Fruit fly (Drosophila melanogaster) whole organism, prepupa: ENCODE results near the gene H.
A peak's percentile ranks its signal among the peaks of the same experiment; 100 is the strongest.

Experiments used
- CG10631 ChIP-seq: fragments of 200-800 bp; sonication (Bioruptor generic); optimal IDR thresholded peaks from 2 replicates; lab custom pipeline; 2016; ENCODE audit warnings: missing biosample characterization, missing genetic modification characterization
- CG11294 ChIP-seq: fragments of 200-800 bp; sonication (Bioruptor generic); IDR thresholded peaks from 2 replicates; pipeline ENCODE4 v1.3.6; 2022; ENCODE audit warnings: missing biosample characterization, missing genetic modification characterization
- CG11902 ChIP-seq: fragments of 200-800 bp; sonication (Bioruptor generic); optimal IDR thresholded peaks from 3 replicates; lab custom pipeline; 2016; ENCODE audit warnings: missing biosample characterization, missing genetic modification characterization
- CG15336 ChIP-seq: fragments of 200-800 bp; sonication (Bioruptor generic); IDR thresholded peaks from 2 replicates; pipeline ENCODE4 v1.3.6; 2022; ENCODE audit warnings: missing biosample characterization, missing genetic modification characterization
- CG1621 ChIP-seq: fragments of 200-800 bp; sonication (Bioruptor generic); optimal IDR thresholded peaks from 3 replicates; lab custom pipeline; 2018; ENCODE audit warnings: missing biosample characterization, mild to moderate bottlenecking, missing genetic modification characterization
- CG16779 ChIP-seq: fragments of 200-800 bp; sonication (Bioruptor generic); optimal IDR thresholded peaks from 3 replicates; lab custom pipeline; 2017; ENCODE audit warnings: missing biosample characterization, mild to moderate bottlenecking, missing genetic modification characterization
- CG31627 ChIP-seq: fragments of 200-800 bp; sonication (Bioruptor generic); optimal IDR thresholded peaks from 3 replicates; lab custom pipeline; 2016; ENCODE audit warnings: missing biosample characterization, missing genetic modification characterization
- CG6808 ChIP-seq: fragments of 200-800 bp; sonication (Bioruptor generic); optimal IDR thresholded peaks from 3 replicates; lab custom pipeline; 2017; ENCODE audit warnings: missing biosample characterization, missing genetic modification characterization, mild to moderate bottlenecking, moderate library complexity, missing genetic modification reagents
- CG6854 ChIP-seq: fragments of 200-800 bp; sonication (Bioruptor generic); optimal IDR thresholded peaks from 2 replicates; lab custom pipeline; 2017; ENCODE audit warnings: missing biosample characterization, mild to moderate bottlenecking, missing genetic modification characterization
- CG8119 ChIP-seq: fragments of 200-800 bp; sonication (Bioruptor generic); IDR thresholded peaks from 3 replicates; pipeline ENCODE4 v1.3.6; 2022; ENCODE audit warnings: missing biosample characterization, missing genetic modification characterization
- CG8319 ChIP-seq: fragments of 200-800 bp; sonication (Bioruptor generic); optimal IDR thresholded peaks from 3 replicates; lab custom pipeline; 2016; ENCODE audit warnings: missing biosample characterization, missing genetic modification characterization
- CG9139 ChIP-seq: fragments of 200-800 bp; sonication (Bioruptor generic); optimal IDR thresholded peaks from 3 replicates; lab custom pipeline; 2017; ENCODE audit warnings: missing biosample characterization, mild to moderate bottlenecking, missing genetic modification characterization
- Eip78C ChIP-seq: fragments of 200-800 bp; sonication (Bioruptor generic); peaks from one replicate; lab custom pipeline; 2016; ENCODE audit warnings: missing biosample characterization, missing genetic modification characterization
- Eip93F ChIP-seq: fragments of 200-800 bp; sonication (Bioruptor generic); optimal IDR thresholded peaks from 2 replicates; lab custom pipeline; 2016; ENCODE audit warnings: missing biosample characterization, mild to moderate bottlenecking, missing genetic modification characterization
- Ets21C ChIP-seq: fragments of 200-800 bp; sonication (Bioruptor generic); optimal IDR thresholded peaks from 3 replicates; lab custom pipeline; 2016; ENCODE audit warnings: missing biosample characterization, missing genetic modification characterization
- Gug ChIP-seq: fragments of 200-800 bp; sonication (Bioruptor generic); IDR thresholded peaks from 2 replicates; pipeline ENCODE4 v1.3.6; 2022; ENCODE audit warnings: missing biosample characterization, missing genetic modification characterization
- Hr4 ChIP-seq: fragments of 200-800 bp; sonication (Bioruptor generic); optimal IDR thresholded peaks from 3 replicates; lab custom pipeline; 2016; ENCODE audit warnings: missing biosample characterization, missing genetic modification characterization
- Lpt ChIP-seq: fragments of 200-800 bp; sonication (Bioruptor generic); optimal IDR thresholded peaks from 3 replicates; lab custom pipeline; 2016; ENCODE audit warnings: missing biosample characterization, missing genetic modification characterization
- OdsH ChIP-seq: fragments of 200-800 bp; sonication (Bioruptor generic); optimal IDR thresholded peaks from 3 replicates; lab custom pipeline; 2016; ENCODE audit warnings: missing biosample characterization, missing genetic modification characterization
- Smox ChIP-seq: fragments of 200-800 bp; sonication (Bioruptor generic); optimal IDR thresholded peaks from 3 replicates; lab custom pipeline; 2016; ENCODE audit warnings: missing biosample characterization, missing genetic modification characterization
- achi ChIP-seq: fragments of 200-800 bp; sonication (Bioruptor generic); optimal IDR thresholded peaks from 3 replicates; lab custom pipeline; 2016; ENCODE audit warnings: missing biosample characterization, missing genetic modification characterization
- cyc ChIP-seq: fragments of 200-800 bp; sonication (Bioruptor generic); optimal IDR thresholded peaks from 3 replicates; lab custom pipeline; 2016; ENCODE audit warnings: missing biosample characterization, missing genetic modification characterization
- dsx ChIP-seq: fragments of 200-800 bp; optimal IDR thresholded peaks from 3 replicates; lab custom pipeline; 2019; ENCODE audit warnings: missing biosample characterization, mild to moderate bottlenecking, missing genetic modification characterization, moderate library complexity; ENCODE audit not compliant: poor library complexity, severe bottlenecking
- fd85E ChIP-seq: fragments of 200-800 bp; sonication (Bioruptor generic); optimal IDR thresholded peaks from 3 replicates; lab custom pipeline; 2016; ENCODE audit warnings: missing biosample characterization, missing genetic modification characterization
- lz ChIP-seq: fragments of 200-800 bp; sonication (Bioruptor generic); optimal IDR thresholded peaks from 3 replicates; lab custom pipeline; 2016; ENCODE audit warnings: missing biosample characterization, missing genetic modification characterization
- spab ChIP-seq: fragments of 200-800 bp; sonication (Bioruptor generic); optimal IDR thresholded peaks from 2 replicates; lab custom pipeline; 2017; ENCODE audit warnings: missing biosample characterization, mild to moderate bottlenecking, missing genetic modification characterization, missing genetic modification reagents
- topi ChIP-seq: fragments of 200-800 bp; sonication (Bioruptor generic); optimal IDR thresholded peaks from 3 replicates; lab custom pipeline; 2016; ENCODE audit warnings: missing biosample characterization, missing genetic modification characterization
- vri ChIP-seq: fragments of 200-800 bp; sonication (Bioruptor generic); optimal IDR thresholded peaks from 3 replicates; lab custom pipeline; 2016; ENCODE audit warnings: missing biosample characterization, mild to moderate bottlenecking, missing genetic modification characterization

Gene H

dm6 chr3R:20669040-20669621 is 47.4 kb downstream of the H start, which contains the start of gene Cpr92F:
Gene Cpr92F, plus strand, starts transcription at chr3R:20669571.
- TF ChIP-seq fd85E (GFP tag; lab: Kevin White, UChicago) (no peak), vri (GFP tag; lab: Kevin White, UChicago) (no peak), Eip78C (GFP tag; lab: Kevin White, UChicago) (peak; percentile 53), dsx (GFP tag; lab: Kevin White, UChicago) (peak; percentile 13)

dm6 chr3R:20675772-20676171 is 54.0 kb downstream of the H start:
- TF ChIP-seq Lpt (GFP tag; lab: Kevin White, UChicago) (no peak), fd85E (GFP tag; lab: Kevin White, UChicago) (no peak), CG11294 (no peak), OdsH (GFP tag; lab: Kevin White, UChicago) (no peak), Ets21C (no peak), achi (no peak), CG15336 (no peak), cyc (GFP tag; lab: Kevin White, UChicago) (no peak), CG1621 (tag; lab: Kevin White, UChicago) (no peak)

dm6 chr3R:20677251-20677650 is 55.5 kb downstream of the H start, which contains the start of gene CG4000:
Gene CG4000, minus strand, starts transcription at chr3R:20677351.
- no peak for TF ChIP-seq Smox
- no peak for TF ChIP-seq spab
- no peak for TF ChIP-seq CG8319 (GFP tag; lab: Kevin White, UChicago)
- no peak for TF ChIP-seq CG6808 (GFP tag; lab: Kevin White, UChicago)
- TF ChIP-seq CG11294 = no peak
- no peak for TF ChIP-seq CG8119 (GFP tag; lab: Robert Waterston, UW)
- no peak for TF ChIP-seq lz
- no peak for TF ChIP-seq Ets21C
- TF ChIP-seq achi = no peak
- TF ChIP-seq CG16779 (tag; lab: Kevin White, UChicago) = no peak
- TF ChIP-seq Hr4 (GFP tag; lab: Kevin White, UChicago) = no peak
- TF ChIP-seq CG10631 (GFP tag; lab: Kevin White, UChicago) = no peak
- TF ChIP-seq topi (GFP tag; lab: Kevin White, UChicago) = no peak
- TF ChIP-seq CG9139 (GFP tag; lab: Kevin White, UChicago) = no peak
- TF ChIP-seq CG6854 (GFP tag; lab: Kevin White, UChicago) = no peak
- TF ChIP-seq Eip93F (GFP tag; lab: Kevin White, UChicago) = no peak
- TF ChIP-seq CG11902 = no peak
- no peak for TF ChIP-seq CG31627 (GFP tag; lab: Kevin White, UChicago)
- TF ChIP-seq Gug (GFP tag; lab: Robert Waterston, UW) = no peak
